Worm (Caenorhabditis elegans) whole organism, midembryonic: ENCODE data around the gene M110.8.

Source experiments
- T22C8.4 ChIP-seq: fragments of 200-800 bp; sonication (Bioruptor generic); IDR thresholded peaks from 2 replicates; pipeline ENCODE4 v1.3.6; 2022; ENCODE audit warnings: missing genetic modification characterization, missing compliant biosample characterization
- cog-1 ChIP-seq: sonication (generic microtip); optimal IDR thresholded peaks from 2 replicates; lab custom pipeline; 2016; ENCODE audit warnings: missing genetic modification characterization, missing compliant biosample characterization
- flt-1 ChIP-seq: fragments of 200-800 bp; sonication (Bioruptor generic); IDR thresholded peaks from 2 replicates; pipeline ENCODE4 v1.3.6; 2022; ENCODE audit warnings: missing genetic modification characterization, missing compliant biosample characterization
- ref-1 ChIP-seq: fragments of 200-800 bp; sonication (Bioruptor generic); conservative IDR thresholded peaks from 2 replicates; pipeline ENCODE4 v1.3.6; 2022; ENCODE audit warnings: missing genetic modification reagents, missing genetic modification characterization, missing compliant biosample characterization
- tab-1 ChIP-seq: fragments of 200-800 bp; sonication (Bioruptor generic); IDR thresholded peaks from 2 replicates; pipeline ENCODE4 v1.3.6; 2022; ENCODE audit warnings: missing genetic modification characterization, missing compliant biosample characterization
- ztf-23 ChIP-seq: fragments of 200-800 bp; sonication (Bioruptor generic); IDR thresholded peaks from 2 replicates; pipeline ENCODE4 v1.3.6; 2022; ENCODE audit warnings: missing genetic modification reagents, missing genetic modification characterization, missing compliant biosample characterization

ce11 chrII:8180281-8180680 lies 29.1 kb downstream of the M110.8 start, which contains the start of gene T05C12.4:
- TF ChIP-seq ref-1 (GFP tag; lab: Robert Waterston, UW): no peak
- TF ChIP-seq flt-1 (GFP tag; lab: Robert Waterston, UW): no peak
- TF ChIP-seq cog-1 (tag; lab: Kevin White, UChicago): no peak
- TF ChIP-seq ztf-23 (GFP tag; lab: Robert Waterston, UW): no peak
- no peak for TF ChIP-seq T22C8.4 (GFP tag; lab: Robert Waterston, UW)
- no peak for TF ChIP-seq tab-1 (GFP tag; lab: Robert Waterston, UW)
